Fruit fly (Drosophila melanogaster) whole organism, embryonic: ENCODE results near the gene Sik2.

Experiments
- B-H2 ChIP-seq: fragments of 200-800 bp; sonication (Bioruptor generic); optimal IDR thresholded peaks from 2 replicates; lab custom pipeline; 2018; ENCODE audit warnings: missing biosample characterization, mild to moderate bottlenecking, missing genetic modification characterization
- Bgb ChIP-seq: fragments of 200-800 bp; sonication (Bioruptor generic); IDR thresholded peaks from 2 replicates; pipeline ENCODE4 v1.3.6; 2022; ENCODE audit warnings: missing biosample characterization, missing genetic modification characterization; ENCODE audit not compliant: partially characterized antibody
- CG10959 ChIP-seq: fragments of 200-800 bp; sonication (Bioruptor generic); IDR thresholded peaks from 2 replicates; pipeline ENCODE4 v1.3.6; 2022; ENCODE audit warnings: missing biosample characterization, missing genetic modification characterization
- CG11085 ChIP-seq: fragments of 200-800 bp; sonication (Bioruptor generic); IDR thresholded peaks from 2 replicates; pipeline ENCODE4 v1.3.6; 2022; ENCODE audit warnings: missing biosample characterization, missing genetic modification characterization
- CG12744 ChIP-seq: fragments of 200-800 bp; sonication (Bioruptor generic); optimal IDR thresholded peaks from 2 replicates; lab custom pipeline; 2016; ENCODE audit warnings: missing biosample characterization, missing genetic modification characterization
- CG12942 ChIP-seq: fragments of 200-800 bp; sonication (Bioruptor generic); optimal IDR thresholded peaks from 3 replicates; lab custom pipeline; 2016; ENCODE audit warnings: missing biosample characterization, missing genetic modification characterization
- CG13624 ChIP-seq: fragments of 200-800 bp; sonication (Bioruptor generic); optimal IDR thresholded peaks from 2 replicates; lab custom pipeline; 2016; ENCODE audit warnings: missing biosample characterization, missing genetic modification characterization
- CG15479 ChIP-seq: fragments of 200-800 bp; sonication (Bioruptor generic); optimal IDR thresholded peaks from 3 replicates; lab custom pipeline; 2019; ENCODE audit warnings: missing biosample characterization, mild to moderate bottlenecking, missing genetic modification characterization, moderate library complexity
- CG17829 ChIP-seq: fragments of 200-800 bp; optimal IDR thresholded peaks from 2 replicates; lab custom pipeline; 2019; ENCODE audit warnings: missing biosample characterization, mild to moderate bottlenecking, missing genetic modification characterization, moderate library complexity
- CG18599 ChIP-seq: fragments of 200-800 bp; sonication (Bioruptor generic); optimal IDR thresholded peaks from 3 replicates; lab custom pipeline; 2017; ENCODE audit warnings: missing biosample characterization, missing genetic modification characterization, mild to moderate bottlenecking, moderate library complexity, missing genetic modification reagents
- CG2202 ChIP-seq: fragments of 200-800 bp; sonication (Bioruptor generic); optimal IDR thresholded peaks from 2 replicates; lab custom pipeline; 2018; ENCODE audit warnings: missing biosample characterization, mild to moderate bottlenecking, missing genetic modification characterization
- CG30403 ChIP-seq: fragments of 200-800 bp; sonication (Bioruptor generic); optimal IDR thresholded peaks from 3 replicates; lab custom pipeline; 2016; ENCODE audit warnings: missing biosample characterization, missing genetic modification characterization
- CG6654 ChIP-seq: fragments of 200-800 bp; sonication (Bioruptor generic); optimal IDR thresholded peaks from 2 replicates; lab custom pipeline; 2017; ENCODE audit warnings: missing biosample characterization, mild to moderate bottlenecking, missing genetic modification characterization
- CG6791 ChIP-seq: fragments of 200-800 bp; sonication (Bioruptor generic); IDR thresholded peaks from 3 replicates; pipeline ENCODE4 v1.3.6; 2022; ENCODE audit warnings: missing biosample characterization, missing genetic modification characterization; ENCODE audit not compliant: partially characterized antibody
- CG7963 ChIP-seq: fragments of 200-800 bp; sonication (Bioruptor generic); IDR thresholded peaks from 3 replicates; pipeline ENCODE4 v1.3.6; 2022; ENCODE audit warnings: missing biosample characterization, missing genetic modification characterization; ENCODE audit not compliant: partially characterized antibody
- CG8290 ChIP-seq, 3 experiments: fragments of 200-800 bp; sonication (Bioruptor generic); optimal IDR thresholded peaks; 2 replicates each; lab custom pipeline; 2016 to 2019; ENCODE audit warnings: missing biosample characterization in 3 of 3, missing genetic modification characterization in 3 of 3, mild to moderate bottlenecking in 2 of 3, moderate library complexity in 1 of 3
- Camta ChIP-seq: fragments of 200-800 bp; sonication (Bioruptor generic); optimal IDR thresholded peaks from 2 replicates; lab custom pipeline; 2016; ENCODE audit warnings: missing biosample characterization, missing genetic modification characterization
- E2f2 ChIP-seq: fragments of 200-800 bp; sonication (Bioruptor generic); IDR thresholded peaks from 2 replicates; pipeline ENCODE4 v1.3.6; 2022; ENCODE audit warnings: missing biosample characterization, missing genetic modification characterization
- Gug ChIP-seq: fragments of 200-800 bp; sonication (Bioruptor generic); IDR thresholded peaks from 4 replicates; pipeline ENCODE4 v1.3.6; 2022; ENCODE audit warnings: missing biosample characterization, missing genetic modification characterization
- H2.0 ChIP-seq: fragments of 200-800 bp; sonication (Bioruptor generic); IDR thresholded peaks from 2 replicates; pipeline ENCODE4 v1.3.6; 2022; ENCODE audit warnings: missing biosample characterization, missing genetic modification characterization
- Hr3 ChIP-seq: fragments of 200-800 bp; sonication (Bioruptor generic); optimal IDR thresholded peaks from 3 replicates; lab custom pipeline; 2016; ENCODE audit warnings: missing biosample characterization, missing genetic modification characterization
- Hr39 ChIP-seq: fragments of >200 bp; optimal IDR thresholded peaks from 2 replicates; lab custom pipeline; 2017
- MBD-R2 ChIP-seq: fragments of 200-800 bp; sonication (Bioruptor generic); IDR thresholded peaks from 2 replicates; pipeline ENCODE4 v1.3.6; 2022; ENCODE audit warnings: missing biosample characterization, missing genetic modification characterization
- Med ChIP-seq: fragments of 200-800 bp; sonication (Bioruptor generic); peaks from one replicate; lab custom pipeline; 2016; ENCODE audit warnings: missing biosample characterization, missing genetic modification characterization, mild to moderate bottlenecking, inconsistent platforms, moderate library complexity
- Meics ChIP-seq: fragments of 200-800 bp; sonication (Bioruptor generic); optimal IDR thresholded peaks from 2 replicates; lab custom pipeline; 2017; ENCODE audit warnings: missing biosample characterization, mild to moderate bottlenecking, missing genetic modification characterization
- Oli ChIP-seq: fragments of 200-800 bp; sonication (Bioruptor generic); optimal IDR thresholded peaks from 2 replicates; lab custom pipeline; 2018; ENCODE audit warnings: missing biosample characterization, mild to moderate bottlenecking, missing genetic modification characterization, moderate library complexity
- Sox100B ChIP-seq: fragments of 200-800 bp; sonication (Bioruptor generic); optimal IDR thresholded peaks from 3 replicates; lab custom pipeline; 2018; ENCODE audit warnings: missing biosample characterization, mild to moderate bottlenecking, missing genetic modification characterization
- aop ChIP-seq: fragments of 200-800 bp; sonication (Bioruptor generic); IDR thresholded peaks from 2 replicates; pipeline ENCODE4 v1.3.6; 2022; ENCODE audit warnings: missing biosample characterization, missing genetic modification characterization
- ara ChIP-seq: fragments of 200-800 bp; sonication (Bioruptor generic); IDR thresholded peaks from 2 replicates; pipeline ENCODE4 v1.3.6; 2022; ENCODE audit warnings: missing biosample characterization, missing genetic modification characterization
- az2 ChIP-seq: fragments of 200-800 bp; sonication (Bioruptor generic); optimal IDR thresholded peaks from 3 replicates; lab custom pipeline; 2016; ENCODE audit warnings: missing biosample characterization, missing genetic modification characterization
- corto ChIP-seq: fragments of 200-800 bp; sonication (Bioruptor generic); optimal IDR thresholded peaks from 2 replicates; lab custom pipeline; 2016; ENCODE audit warnings: missing biosample characterization, mild to moderate bottlenecking, missing genetic modification characterization, moderate library complexity
- crc ChIP-seq: fragments of 200-800 bp; sonication (Bioruptor generic); optimal IDR thresholded peaks from 2 replicates; lab custom pipeline; 2016; ENCODE audit warnings: missing biosample characterization, missing genetic modification characterization
- crol ChIP-seq: fragments of 200-800 bp; sonication (Bioruptor generic); IDR thresholded peaks from 2 replicates; pipeline ENCODE4 v1.3.6; 2022; ENCODE audit warnings: missing biosample characterization, missing genetic modification characterization
- danr ChIP-seq: fragments of 200-800 bp; sonication (Bioruptor generic); IDR thresholded peaks from 2 replicates; pipeline ENCODE4 v1.3.6; 2022; ENCODE audit warnings: missing biosample characterization, missing genetic modification characterization
- gcm ChIP-seq: fragments of 200-800 bp; sonication (Bioruptor generic); optimal IDR thresholded peaks from 2 replicates; lab custom pipeline; 2019; ENCODE audit warnings: missing biosample characterization, mild to moderate bottlenecking, missing genetic modification characterization, moderate library complexity
- gsb ChIP-seq: fragments of 200-800 bp; sonication (Bioruptor generic); IDR thresholded peaks from 2 replicates; pipeline ENCODE4 v1.3.6; 2022; ENCODE audit warnings: missing biosample characterization, missing genetic modification characterization
- inv ChIP-seq: fragments of 200-800 bp; sonication (Bioruptor generic); IDR thresholded peaks from 2 replicates; pipeline ENCODE4 v1.3.6; 2022; ENCODE audit warnings: missing biosample characterization, missing genetic modification characterization; ENCODE audit not compliant: partially characterized antibody
- kah ChIP-seq: fragments of 200-800 bp; sonication (Bioruptor generic); optimal IDR thresholded peaks from 2 replicates; lab custom pipeline; 2018; ENCODE audit warnings: missing biosample characterization, mild to moderate bottlenecking, missing genetic modification characterization
- lilli ChIP-seq: fragments of 200-800 bp; sonication (Bioruptor generic); optimal IDR thresholded peaks from 3 replicates; lab custom pipeline; 2016; ENCODE audit warnings: missing biosample characterization, missing genetic modification characterization
- nom ChIP-seq: fragments of 200-800 bp; sonication (Bioruptor generic); optimal IDR thresholded peaks from 2 replicates; lab custom pipeline; 2017; ENCODE audit warnings: missing biosample characterization, missing genetic modification characterization, mild to moderate bottlenecking, moderate library complexity, missing genetic modification reagents
- prd ChIP-seq, 3 experiments: fragments of >200 bp in 2 of 3; fragments of 200-800 bp in 1 of 3; sonication (Bioruptor generic) in 1 of 3; optimal IDR thresholded peaks in 2 of 3; IDR thresholded peaks in 1 of 3; 2 replicates in 2 of 3; 3 replicates in 1 of 3; pipeline versions ENCODE4 v1.3.6 to Lab custom; 2017 to 2022; ENCODE audit warnings: missing biosample characterization in 1 of 3, missing genetic modification characterization in 1 of 3
- pzg ChIP-seq: fragments of 200-800 bp; sonication (Bioruptor generic); optimal IDR thresholded peaks from 3 replicates; lab custom pipeline; 2018; ENCODE audit warnings: missing biosample characterization, mild to moderate bottlenecking, missing genetic modification characterization, moderate library complexity
- repo ChIP-seq: fragments of 200-800 bp; sonication (Bioruptor generic); optimal IDR thresholded peaks from 2 replicates; lab custom pipeline; 2016; ENCODE audit warnings: missing biosample characterization, missing genetic modification characterization
- shn ChIP-seq: fragments of 200-800 bp; sonication (Bioruptor generic); optimal IDR thresholded peaks from 3 replicates; lab custom pipeline; 2016; ENCODE audit warnings: missing biosample characterization, missing genetic modification characterization
- sqz ChIP-seq: fragments of 200-800 bp; sonication (Bioruptor generic); optimal IDR thresholded peaks from 3 replicates; lab custom pipeline; 2018; ENCODE audit warnings: missing biosample characterization, mild to moderate bottlenecking, missing genetic modification characterization
- stc ChIP-seq: fragments of 200-800 bp; sonication (Bioruptor generic); IDR thresholded peaks from 2 replicates; pipeline ENCODE4 v1.3.6; 2022; ENCODE audit warnings: missing biosample characterization, missing genetic modification characterization
- tll ChIP-seq, 2 experiments: fragments of 200-800 bp in 1 of 2; fragments of >200 bp in 1 of 2; sonication (Bioruptor generic) in 1 of 2; optimal IDR thresholded peaks; 2 replicates each; lab custom pipeline; 2017 to 2019; ENCODE audit warnings: missing biosample characterization in 2 of 2, missing genetic modification characterization in 2 of 2, mild to moderate bottlenecking in 1 of 2, moderate library complexity in 1 of 2
- yki ChIP-seq: fragments of >200 bp; optimal IDR thresholded peaks from 3 replicates; lab custom pipeline; 2018
- zf30C ChIP-seq: fragments of 200-800 bp; sonication (Bioruptor generic); optimal IDR thresholded peaks from 3 replicates; lab custom pipeline; 2018; ENCODE audit warnings: missing biosample characterization, mild to moderate bottlenecking, missing genetic modification characterization

Gene Sik2

dm6 chrX:2041981-2042847, 19.5 kb downstream of the Sik2 start, which contains the start of the genes Actn and usp (continued):
- peak; percentile 9 for TF ChIP-seq gcm
- TF ChIP-seq CG13624 (GFP tag; lab: Kevin White, UChicago): no peak
- TF ChIP-seq CG10959 (GFP tag; lab: Robert Waterston, UW): no peak
- no peak for TF ChIP-seq ara (GFP tag; lab: Robert Waterston, UW)
- no peak for TF ChIP-seq Camta
- TF ChIP-seq CG30403 (GFP tag; lab: Kevin White, UChicago): peak; percentile 10
- no peak for TF ChIP-seq yki (lab: Kevin White, UChicago)
- no peak for TF ChIP-seq kah (GFP tag; lab: Kevin White, UChicago)
- no peak for TF ChIP-seq aop (GFP tag; lab: Robert Waterston, UW)
- peak; percentile 49 for TF ChIP-seq pzg (GFP tag; lab: Kevin White, UChicago)
- no peak for TF ChIP-seq CG7963
- TF ChIP-seq MBD-R2 (GFP tag; lab: Robert Waterston, UW): no peak; the same call in 1 of the 2 replicates
- TF ChIP-seq Med (GFP tag; lab: Kevin White, UChicago): peak; percentile 80
- TF ChIP-seq Hr3 (GFP tag; lab: Kevin White, UChicago): peak; percentile 0
- no peak for TF ChIP-seq CG12744 (GFP tag; lab: Kevin White, UChicago)
- TF ChIP-seq CG2202 (tag; lab: Kevin White, UChicago): no peak
- TF ChIP-seq E2f2: no peak; the same call in 1 of the 2 replicates
- TF ChIP-seq lilli (GFP tag; lab: Kevin White, UChicago): peak; percentile 43
- no peak for TF ChIP-seq danr (GFP tag; lab: Robert Waterston, UW)
- TF ChIP-seq Oli (tag; lab: Kevin White, UChicago): peak; percentile 1
- TF ChIP-seq CG18599 (GFP tag; lab: Kevin White, UChicago): peak; percentile 3
- no peak for TF ChIP-seq stc (GFP tag; lab: Robert Waterston, UW)
- TF ChIP-seq CG6654: no peak
- TF ChIP-seq crol: peak; percentile 82
- TF ChIP-seq prd (optimal IDR thresholded peaks at IDR 0.05; lab: Kevin White, UChicago): no peak
- peak; percentile 33; the same call in 1 of the 3 replicates for TF ChIP-seq prd (GFP tag; IDR thresholded peaks at IDR 0.05; lab: Robert Waterston, UW)
- TF ChIP-seq inv (GFP tag; lab: Robert Waterston, UW): no peak
- peak; percentile 16 for TF ChIP-seq CG15479 (GFP tag; lab: Kevin White, UChicago)
- no peak; the same call in 1 of the 2 replicates for TF ChIP-seq Bgb (GFP tag; lab: Robert Waterston, UW)
- TF ChIP-seq CG17829: peak; percentile 57
- no peak for TF ChIP-seq gsb
- TF ChIP-seq repo (GFP tag; lab: Kevin White, UChicago): no peak
- no peak for TF ChIP-seq CG11085
- TF ChIP-seq sqz: peak; percentile 49
- peak; percentile 63 for TF ChIP-seq nom (GFP tag; lab: Kevin White, UChicago)
- no peak for TF ChIP-seq Gug (GFP tag; lab: Robert Waterston, UW)
- TF ChIP-seq Meics (GFP tag; lab: Kevin White, UChicago): peak; percentile 22
- no peak for TF ChIP-seq CG12942 (GFP tag; lab: Kevin White, UChicago)
- TF ChIP-seq Hr39 (lab: Kevin White, UChicago): no peak
- TF ChIP-seq CG6791 (GFP tag; lab: Robert Waterston, UW): no peak
- TF ChIP-seq zf30C (GFP tag; lab: Kevin White, UChicago): no peak
- TF ChIP-seq Sox100B: no peak
- TF ChIP-seq CG8290 (GFP tag; optimal IDR thresholded peaks at IDR 0.05; lab: Kevin White, UChicago): no peak
- TF ChIP-seq CG8290 (tag; optimal IDR thresholded peaks at IDR 0.05; lab: Kevin White, UChicago): peak in 1 of 2 experiments; percentile 57
- TF ChIP-seq H2.0 (GFP tag; lab: Robert Waterston, UW): no peak
- no peak for TF ChIP-seq corto (GFP tag; lab: Kevin White, UChicago)
- no peak for TF ChIP-seq B-H2 (GFP tag; lab: Kevin White, UChicago)
- no peak for TF ChIP-seq crc (GFP tag; lab: Kevin White, UChicago)
- no peak for TF ChIP-seq tll (GFP tag; optimal IDR thresholded peaks at IDR 0.05; lab: Kevin White, UChicago)
- no peak for TF ChIP-seq shn (GFP tag; lab: Kevin White, UChicago)
- no peak for TF ChIP-seq az2 (GFP tag; lab: Kevin White, UChicago)
